Fruit fly (Drosophila melanogaster) ovary, adult (tissue): ENCODE results near the gene COX5B.
A peak's percentile ranks its signal among the peaks of the same experiment; 100 is the strongest.

Source experiments
- CG17801 ChIP-seq: fragments of 200-800 bp; optimal IDR thresholded peaks from 2 replicates; lab custom pipeline; 2019; ENCODE audit warnings: missing biosample characterization, mild to moderate bottlenecking, missing genetic modification characterization, moderate library complexity; ENCODE audit not compliant: partially characterized antibody

Gene COX5B

dm6 chr2L:6552345-6552744 is 5.3 kb upstream of the COX5B start:
- TF ChIP-seq CG17801 (GFP tag; lab: Kevin White, UChicago), result no peak

- no peak for TF ChIP-seq CG17801 (GFP tag; lab: Kevin White, UChicago)
Measured at dm6 chr2L:6553041-6553796, 4.4 kb upstream of the COX5B start.

- TF ChIP-seq CG17801 (GFP tag; lab: Kevin White, UChicago), result no peak
Measured at dm6 chr2L:6553797-6554188, 3.8 kb upstream of the COX5B start.

dm6 chr2L:6559131-6559530 is 1.5 kb downstream of the COX5B start, which contains the start of gene COX5BL:
COX5BL (plus strand) TSS chr2L:6559431.
- no peak for TF ChIP-seq CG17801 (GFP tag; lab: Kevin White, UChicago)

dm6 chr2L:6561463-6562357 is 4.1 kb downstream of the COX5B start, which contains the start of the genes Trmt6 and Ent2:
Trmt6 (minus strand) TSS chr2L:6562289.
Ent2 (plus strand) TSS chr2L:6562325.
- peak; percentile 91 for TF ChIP-seq CG17801 (GFP tag; lab: Kevin White, UChicago)

- TF ChIP-seq CG17801 (GFP tag; lab: Kevin White, UChicago), result no peak
Measured at dm6 chr2L:6562358-6562687, 4.7 kb downstream of the COX5B start.

dm6 chr2L:6564955-6565354 is 7.4 kb downstream of the COX5B start:
- no peak for TF ChIP-seq CG17801 (GFP tag; lab: Kevin White, UChicago)

- no peak for TF ChIP-seq CG17801 (GFP tag; lab: Kevin White, UChicago)
Measured at dm6 chr2L:6566020-6566687, 8.6 kb downstream of the COX5B start, which contains the start of gene CG13766. CG13766 (minus strand) TSS chr2L:6566181.

- no peak for TF ChIP-seq CG17801 (GFP tag; lab: Kevin White, UChicago)
Measured at dm6 chr2L:6579045-6579444, 21.4 kb downstream of the COX5B start.

dm6 chr2L:6584346-6584745 is 26.7 kb downstream of the COX5B start:
- no peak for TF ChIP-seq CG17801 (GFP tag; lab: Kevin White, UChicago)

- TF ChIP-seq CG17801 (GFP tag; lab: Kevin White, UChicago), result no peak
Measured at dm6 chr2L:6595027-6595426, 37.4 kb downstream of the COX5B start.

- no peak for TF ChIP-seq CG17801 (GFP tag; lab: Kevin White, UChicago)
Measured at dm6 chr2L:6601018-6601505, 43.5 kb downstream of the COX5B start, which contains the start of gene Dpp10. Dpp10 (minus strand) TSS chr2L:6601068.
